Worm (Caenorhabditis elegans): Measurements from ENCODE around the gene tba-4.

DNA sequence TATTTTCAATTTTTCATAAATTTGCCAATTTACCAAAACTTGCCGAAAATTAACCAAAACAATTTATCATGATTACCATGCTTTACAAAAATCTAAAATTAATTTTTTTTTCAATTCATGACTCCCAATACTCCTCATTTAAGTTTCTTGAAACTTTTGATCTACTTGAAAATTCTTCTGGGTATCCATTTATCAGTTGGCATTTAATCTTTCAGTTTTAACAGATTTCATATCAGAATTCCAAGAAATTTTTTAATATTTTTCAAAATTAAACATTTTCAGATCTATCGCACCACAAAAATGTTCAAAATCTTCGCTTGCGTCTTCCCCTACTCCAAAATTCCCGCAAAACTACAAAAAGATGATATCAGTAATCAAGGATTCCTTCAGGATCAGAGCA is 5.4 kb downstream of the tba-4 start, which contains the start of gene Y19D2B.2:
- TF ChIP-seq nhr-28 (tag; optimal IDR thresholded peaks at IDR 0.05) (no peak), ztf-4 (tag; optimal IDR thresholded peaks at IDR 0.05) (no peak), ama-1 (optimal IDR thresholded peaks at IDR 0.05) (no peak), ztf-11 (tag; optimal IDR thresholded peaks at IDR 0.05) (no peak)

Measured in whole organism, L3 larva.